Fruit fly (Drosophila melanogaster) whole organism, pupa: ENCODE measurements around the gene CG9147.

ENCODE experiments used
- CG15710 ChIP-seq: fragments of 200-800 bp; sonication (Bioruptor generic); optimal IDR thresholded peaks from 2 replicates; lab custom pipeline; 2018; ENCODE audit warnings: missing biosample characterization, mild to moderate bottlenecking, missing genetic modification characterization, moderate library complexity
- CG32121 ChIP-seq: fragments of 200-800 bp; sonication (Bioruptor generic); IDR thresholded peaks from 2 replicates; pipeline ENCODE4 v1.3.6; 2022; ENCODE audit warnings: missing biosample characterization, missing genetic modification characterization
- CG4496 ChIP-seq: fragments of 200-800 bp; sonication (Bioruptor generic); IDR thresholded peaks from 3 replicates; pipeline ENCODE4 v1.3.6; 2022; ENCODE audit warnings: missing biosample characterization, missing genetic modification characterization
- CG9948 ChIP-seq: fragments of 200-800 bp; sonication (Bioruptor generic); optimal IDR thresholded peaks from 2 replicates; lab custom pipeline; 2018; ENCODE audit warnings: missing biosample characterization, mild to moderate bottlenecking, missing genetic modification characterization, moderate library complexity
- EcR ChIP-seq: fragments of 200-800 bp; sonication (Bioruptor generic); optimal IDR thresholded peaks from 3 replicates; lab custom pipeline; 2019; ENCODE audit warnings: missing biosample characterization, missing genetic modification characterization, mild to moderate bottlenecking, moderate library complexity, missing genetic modification reagents
- Pif1A ChIP-seq: fragments of 200-800 bp; sonication (Bioruptor generic); optimal IDR thresholded peaks from 3 replicates; lab custom pipeline; 2016; ENCODE audit warnings: missing biosample characterization, missing genetic modification characterization
- Pif1B ChIP-seq: fragments of 200-800 bp; sonication (Bioruptor generic); optimal IDR thresholded peaks from 3 replicates; lab custom pipeline; 2016; ENCODE audit warnings: missing biosample characterization, missing genetic modification characterization
- Snoo ChIP-seq: fragments of 200-800 bp; sonication (Bioruptor generic); optimal IDR thresholded peaks from 3 replicates; lab custom pipeline; 2017; ENCODE audit warnings: missing biosample characterization, mild to moderate bottlenecking, missing genetic modification characterization, inconsistent platforms
- rn ChIP-seq: fragments of 200-800 bp; sonication (Bioruptor generic); IDR thresholded peaks from 2 replicates; pipeline ENCODE4 v1.3.6; 2022; ENCODE audit warnings: missing biosample characterization, missing genetic modification characterization

DNA sequence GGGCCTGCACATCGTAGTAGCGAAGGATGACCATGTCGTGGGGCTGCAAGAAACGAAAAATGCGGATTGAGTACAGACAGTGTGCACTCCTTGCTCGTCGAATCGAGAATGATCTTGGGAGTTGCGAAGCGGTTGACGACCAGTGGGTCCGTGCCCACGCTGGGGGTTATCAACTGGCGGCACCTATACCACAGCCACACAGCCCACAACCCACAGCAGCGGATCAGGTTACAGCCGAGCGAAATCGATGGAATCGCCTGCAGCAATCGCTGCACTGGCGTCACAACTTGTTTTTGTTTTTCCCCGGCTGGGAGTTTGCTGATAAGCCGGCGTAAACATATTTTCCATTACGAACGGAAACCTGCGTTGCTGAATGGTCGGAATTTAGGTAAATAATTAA, 20.3 kb upstream of the CG9147 start:
- TF ChIP-seq CG32121 (GFP tag; lab: Robert Waterston, UW), result no peak
- no peak for TF ChIP-seq CG15710 (tag; lab: Kevin White, UChicago)
- no peak for TF ChIP-seq Pif1A (GFP tag; lab: Kevin White, UChicago)
- no peak for TF ChIP-seq rn (GFP tag; lab: Robert Waterston, UW)
- TF ChIP-seq CG9948 (tag; lab: Kevin White, UChicago), result no peak
- no peak for TF ChIP-seq Snoo
- no peak for TF ChIP-seq EcR (GFP tag; lab: Kevin White, UChicago)
- TF ChIP-seq Pif1B (GFP tag; lab: Kevin White, UChicago), result no peak
- TF ChIP-seq CG4496 (GFP tag; lab: Robert Waterston, UW), result no peak
